Worm (Caenorhabditis elegans) whole organism, midembryonic: ENCODE results near the gene his-4.

Experiments used
- T22C8.4 ChIP-seq: fragments of 200-800 bp; sonication (Bioruptor generic); IDR thresholded peaks from 2 replicates; pipeline ENCODE4 v1.3.6; 2022; ENCODE audit warnings: missing genetic modification characterization, missing compliant biosample characterization
- flt-1 ChIP-seq: fragments of 200-800 bp; sonication (Bioruptor generic); IDR thresholded peaks from 2 replicates; pipeline ENCODE4 v1.3.6; 2022; ENCODE audit warnings: missing genetic modification characterization, missing compliant biosample characterization
- klf-2 ChIP-seq: fragments of 200-800 bp; sonication (Bioruptor generic); conservative IDR thresholded peaks from 2 replicates; pipeline ENCODE4 v1.3.6; 2022; ENCODE audit warnings: missing genetic modification reagents, missing genetic modification characterization, missing compliant biosample characterization
- med-1 ChIP-seq: sonication (generic microtip); optimal IDR thresholded peaks from 2 replicates; lab custom pipeline; 2017; ENCODE audit warnings: missing genetic modification characterization, mild to moderate bottlenecking, missing compliant biosample characterization, antibody characterized with exemption, missing genetic modification reagents; ENCODE audit not compliant: insufficient read depth
- tab-1 ChIP-seq: fragments of 200-800 bp; sonication (Bioruptor generic); IDR thresholded peaks from 2 replicates; pipeline ENCODE4 v1.3.6; 2022; ENCODE audit warnings: missing genetic modification characterization, missing compliant biosample characterization
- ztf-23 ChIP-seq: fragments of 200-800 bp; sonication (Bioruptor generic); IDR thresholded peaks from 2 replicates; pipeline ENCODE4 v1.3.6; 2022; ENCODE audit warnings: missing genetic modification reagents, missing genetic modification characterization, missing compliant biosample characterization

DNA sequence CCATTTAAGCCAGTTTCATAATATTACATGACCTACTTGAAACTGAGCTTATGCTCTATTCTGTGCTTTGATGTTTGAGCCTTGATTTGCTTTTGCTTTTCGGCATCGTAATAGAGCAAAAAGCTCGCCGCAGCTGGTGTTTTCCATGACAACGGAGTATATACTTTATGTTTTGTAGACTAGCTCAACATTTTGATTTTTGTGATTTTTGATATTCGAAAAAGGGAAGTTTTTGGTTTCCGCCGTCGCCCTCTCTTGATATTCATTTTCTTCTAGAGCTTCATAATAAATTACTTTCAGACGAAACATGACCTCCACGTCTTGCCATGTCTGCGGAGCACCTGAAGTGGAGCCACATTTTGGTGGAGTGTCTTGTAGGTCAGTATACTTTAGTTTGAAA, 38.0 kb downstream of the his-4 start, which contains the start of gene nhr-63:
- no peak for TF ChIP-seq flt-1 (GFP tag; lab: Robert Waterston, UW)
- TF ChIP-seq klf-2, result no peak
- TF ChIP-seq med-1 (GFP tag; lab: Kevin White, UChicago), result no peak
- TF ChIP-seq ztf-23 (GFP tag; lab: Robert Waterston, UW), result no peak
- no peak for TF ChIP-seq T22C8.4 (GFP tag; lab: Robert Waterston, UW)
- no peak for TF ChIP-seq tab-1
